Worm (Caenorhabditis elegans): ENCODE data around the gene sre-40.

DNA sequence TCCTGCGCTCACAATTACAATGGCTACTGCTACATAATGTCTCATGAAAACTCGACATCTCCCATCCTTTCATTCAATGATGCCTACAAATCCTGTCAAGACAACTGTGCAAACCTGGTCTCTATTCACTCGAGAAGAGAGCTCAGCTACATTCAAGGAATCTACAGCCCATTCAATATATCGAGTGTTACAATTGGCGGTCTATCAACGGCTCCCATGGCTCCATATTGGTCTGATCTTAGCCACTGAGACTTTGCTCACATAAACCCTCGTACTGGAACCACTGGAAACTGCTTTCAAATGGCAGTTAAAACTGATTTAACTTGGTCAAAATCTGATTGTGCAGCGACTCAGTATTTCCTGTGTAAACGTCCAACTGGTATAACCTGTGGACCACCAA is 8.1 kb downstream of the sre-40 start, which contains the start of gene T05A7.3:
- no peak for TF ChIP-seq ama-1 (optimal IDR thresholded peaks at IDR 0.05)
- no peak for TF ChIP-seq hnd-1 (tag; optimal IDR thresholded peaks at IDR 0.05)
